Fruit fly (Drosophila melanogaster) whole organism, embryonic: ENCODE data around the gene JIL-1.

Source experiments
- CG10147 ChIP-seq: fragments of 200-800 bp; sonication (Bioruptor generic); optimal IDR thresholded peaks from 2 replicates; lab custom pipeline; 2019; ENCODE audit warnings: missing biosample characterization, mild to moderate bottlenecking, missing genetic modification characterization, moderate library complexity
- CG10462 ChIP-seq: fragments of 200-800 bp; sonication (Bioruptor generic); optimal IDR thresholded peaks from 2 replicates; lab custom pipeline; 2016; ENCODE audit warnings: missing biosample characterization, missing genetic modification characterization
- CG11247 ChIP-seq: fragments of 200-800 bp; sonication (Bioruptor generic); IDR thresholded peaks from 2 replicates; pipeline ENCODE4 v1.3.6; 2022; ENCODE audit warnings: missing biosample characterization, missing genetic modification characterization
- CG11398 ChIP-seq: fragments of 200-800 bp; sonication (Bioruptor generic); optimal IDR thresholded peaks from 2 replicates; lab custom pipeline; 2016; ENCODE audit warnings: missing biosample characterization, missing genetic modification characterization
- CG11696 ChIP-seq: fragments of 200-800 bp; sonication (Bioruptor generic); IDR thresholded peaks from 2 replicates; pipeline ENCODE4 v1.3.6; 2022; ENCODE audit warnings: missing biosample characterization, missing genetic modification characterization
- CG12236 ChIP-seq: fragments of 200-800 bp; sonication (Bioruptor generic); optimal IDR thresholded peaks from 2 replicates; lab custom pipeline; 2016; ENCODE audit warnings: missing biosample characterization, missing genetic modification characterization
- CG12744 ChIP-seq: fragments of 200-800 bp; sonication (Bioruptor generic); optimal IDR thresholded peaks from 2 replicates; lab custom pipeline; 2016; ENCODE audit warnings: missing biosample characterization, missing genetic modification characterization
- CG13123 ChIP-seq: fragments of 200-800 bp; sonication (Bioruptor generic); optimal IDR thresholded peaks from 2 replicates; lab custom pipeline; 2016; ENCODE audit warnings: missing biosample characterization, missing genetic modification characterization
- CG15696 ChIP-seq: fragments of 200-800 bp; sonication (Bioruptor generic); optimal IDR thresholded peaks from 2 replicates; lab custom pipeline; 2019; ENCODE audit warnings: missing biosample characterization, mild to moderate bottlenecking, missing genetic modification characterization, moderate library complexity
- CG1603 ChIP-seq: fragments of 200-800 bp; sonication (Bioruptor generic); optimal IDR thresholded peaks from 2 replicates; lab custom pipeline; 2019; ENCODE audit warnings: missing biosample characterization, mild to moderate bottlenecking, missing genetic modification characterization, moderate library complexity
- CG31224 ChIP-seq: fragments of 200-800 bp; sonication (Bioruptor generic); IDR thresholded peaks from 2 replicates; pipeline ENCODE4 v1.3.6; 2022; ENCODE audit warnings: missing biosample characterization, missing genetic modification characterization
- CG31365 ChIP-seq: fragments of 200-800 bp; sonication (Bioruptor generic); optimal IDR thresholded peaks from 2 replicates; lab custom pipeline; 2018; ENCODE audit warnings: missing biosample characterization, mild to moderate bottlenecking, missing genetic modification characterization
- CG3847 ChIP-seq: fragments of 200-800 bp; sonication (Bioruptor generic); IDR thresholded peaks from 2 replicates; pipeline ENCODE4 v1.3.6; 2022; ENCODE audit warnings: missing biosample characterization, missing genetic modification characterization
- CG4424 ChIP-seq: fragments of 200-800 bp; sonication (Bioruptor generic); optimal IDR thresholded peaks from 3 replicates; lab custom pipeline; 2016; ENCODE audit warnings: missing biosample characterization, missing genetic modification characterization
- CG4854 ChIP-seq: fragments of 200-800 bp; sonication (Bioruptor generic); optimal IDR thresholded peaks from 2 replicates; lab custom pipeline; 2016; ENCODE audit warnings: missing biosample characterization, missing genetic modification characterization, inconsistent platforms
- CG6683 ChIP-seq: fragments of 200-800 bp; sonication (Bioruptor generic); optimal IDR thresholded peaks from 2 replicates; lab custom pipeline; 2017; ENCODE audit warnings: missing biosample characterization, mild to moderate bottlenecking, missing genetic modification characterization, missing genetic modification reagents
- CG6813 ChIP-seq: fragments of 200-800 bp; sonication (Bioruptor generic); optimal IDR thresholded peaks from 2 replicates; lab custom pipeline; 2017; ENCODE audit warnings: missing biosample characterization, missing genetic modification characterization, mild to moderate bottlenecking, moderate library complexity, missing genetic modification reagents
- CG6854 ChIP-seq: fragments of 200-800 bp; sonication (Bioruptor generic); optimal IDR thresholded peaks from 3 replicates; lab custom pipeline; 2017; ENCODE audit warnings: missing biosample characterization, mild to moderate bottlenecking, missing genetic modification characterization
- CG7745 ChIP-seq: fragments of 200-800 bp; sonication (Bioruptor generic); optimal IDR thresholded peaks from 2 replicates; lab custom pipeline; 2018; ENCODE audit warnings: missing biosample characterization, mild to moderate bottlenecking, missing genetic modification characterization, moderate library complexity
- CG8359 ChIP-seq: fragments of 200-800 bp; sonication (Bioruptor generic); optimal IDR thresholded peaks from 2 replicates; lab custom pipeline; 2017; ENCODE audit warnings: missing biosample characterization, mild to moderate bottlenecking, missing genetic modification characterization, borderline replicate concordance
- CG9727 ChIP-seq: fragments of 200-800 bp; sonication (Bioruptor generic); optimal IDR thresholded peaks from 3 replicates; lab custom pipeline; 2017; ENCODE audit warnings: missing biosample characterization, mild to moderate bottlenecking, missing genetic modification characterization
- CTCF ChIP-seq: fragments of 200-800 bp; sonication (Bioruptor generic); optimal IDR thresholded peaks from 2 replicates; lab custom pipeline; 2017; ENCODE audit warnings: missing biosample characterization, mild to moderate bottlenecking, missing genetic modification characterization, moderate library complexity
- D19A ChIP-seq: fragments of 200-800 bp; optimal IDR thresholded peaks from 3 replicates; lab custom pipeline; 2019; ENCODE audit warnings: missing biosample characterization, mild to moderate bottlenecking, missing genetic modification characterization, moderate library complexity
- D19B ChIP-seq: fragments of 200-800 bp; sonication (Bioruptor generic); optimal IDR thresholded peaks from 2 replicates; lab custom pipeline; 2017; ENCODE audit warnings: missing biosample characterization, mild to moderate bottlenecking, missing genetic modification characterization
- Doc2 ChIP-seq: fragments of 200-800 bp; sonication (Bioruptor generic); IDR thresholded peaks from 2 replicates; pipeline ENCODE4 v1.3.6; 2022; ENCODE audit warnings: missing biosample characterization, missing genetic modification characterization
- H15 ChIP-seq: fragments of 200-800 bp; sonication (Bioruptor generic); IDR thresholded peaks from 3 replicates; pipeline ENCODE4 v1.3.6; 2022; ENCODE audit warnings: missing biosample characterization, missing genetic modification characterization
- HLH54F ChIP-seq: fragments of 200-800 bp; sonication (Bioruptor generic); optimal IDR thresholded peaks from 3 replicates; lab custom pipeline; 2016; ENCODE audit warnings: missing biosample characterization, missing genetic modification characterization
- HmgD ChIP-seq: fragments of 200-800 bp; sonication (Bioruptor generic); optimal IDR thresholded peaks from 3 replicates; lab custom pipeline; 2016; ENCODE audit warnings: missing biosample characterization, missing genetic modification characterization
- Hmx ChIP-seq: fragments of 200-800 bp; sonication (Bioruptor generic); optimal IDR thresholded peaks from 2 replicates; lab custom pipeline; 2016; ENCODE audit warnings: missing biosample characterization, missing genetic modification characterization
- Hr51 ChIP-seq, 2 experiments: fragments of 200-800 bp; sonication (Bioruptor generic); optimal IDR thresholded peaks; 2 replicates in 1 of 2; 3 replicates in 1 of 2; lab custom pipeline; 2016 to 2018; ENCODE audit warnings: missing biosample characterization in 2 of 2, missing genetic modification characterization in 2 of 2, mild to moderate bottlenecking in 1 of 2, moderate library complexity in 1 of 2
- Lhr ChIP-seq: fragments of 200-800 bp; sonication (Bioruptor generic); optimal IDR thresholded peaks from 3 replicates; lab custom pipeline; 2017; ENCODE audit warnings: mild to moderate bottlenecking, missing biosample characterization, missing genetic modification reagents, missing genetic modification characterization
- NC2α ChIP-seq: fragments of 200-800 bp; sonication (Bioruptor generic); optimal IDR thresholded peaks from 2 replicates; lab custom pipeline; 2016; ENCODE audit warnings: missing biosample characterization, missing genetic modification characterization
- Opbp ChIP-seq: fragments of 200-800 bp; sonication (Bioruptor generic); IDR thresholded peaks from 3 replicates; pipeline ENCODE4 v1.3.6; 2022; ENCODE audit warnings: missing biosample characterization, missing genetic modification characterization; ENCODE audit not compliant: partially characterized antibody
- Ravus ChIP-seq: fragments of 200-800 bp; sonication (Bioruptor generic); IDR thresholded peaks from 2 replicates; pipeline ENCODE4 v1.3.6; 2022; ENCODE audit warnings: missing biosample characterization, missing genetic modification characterization
- Sin3A ChIP-seq: fragments of >200 bp; optimal IDR thresholded peaks from 2 replicates; lab custom pipeline; 2018
- Sry-δ ChIP-seq: fragments of 200-800 bp; sonication (Bioruptor generic); optimal IDR thresholded peaks from 2 replicates; lab custom pipeline; 2016; ENCODE audit warnings: missing biosample characterization, missing genetic modification characterization
- Ssrp ChIP-seq: fragments of 200-800 bp; sonication (Bioruptor generic); optimal IDR thresholded peaks from 2 replicates; lab custom pipeline; 2018; ENCODE audit warnings: missing biosample characterization, mild to moderate bottlenecking, missing genetic modification characterization, moderate library complexity
- bab2 ChIP-seq: fragments of 200-800 bp; sonication (Bioruptor generic); optimal IDR thresholded peaks from 2 replicates; lab custom pipeline; 2016; ENCODE audit warnings: missing biosample characterization, missing genetic modification characterization
- dm ChIP-seq: fragments of 200-800 bp; sonication (Bioruptor generic); optimal IDR thresholded peaks from 3 replicates; lab custom pipeline; 2016; ENCODE audit warnings: missing biosample characterization, missing genetic modification characterization
- dmrt11E ChIP-seq: fragments of 200-800 bp; sonication (Bioruptor generic); optimal IDR thresholded peaks from 3 replicates; lab custom pipeline; 2018; ENCODE audit warnings: missing biosample characterization, mild to moderate bottlenecking, missing genetic modification characterization, moderate library complexity
- gt ChIP-seq: fragments of 200-800 bp; sonication (Bioruptor generic); IDR thresholded peaks from 2 replicates; pipeline ENCODE4 v1.3.6; 2022; ENCODE audit warnings: missing biosample characterization, missing genetic modification characterization
- nau ChIP-seq: fragments of 200-800 bp; sonication (Bioruptor generic); optimal IDR thresholded peaks from 3 replicates; lab custom pipeline; 2017; ENCODE audit warnings: missing biosample characterization, mild to moderate bottlenecking, missing genetic modification characterization, missing genetic modification reagents
- nerfin-1 ChIP-seq: fragments of 200-800 bp; sonication (Bioruptor generic); optimal IDR thresholded peaks from 3 replicates; lab custom pipeline; 2019; ENCODE audit warnings: missing biosample characterization, mild to moderate bottlenecking, missing genetic modification characterization, moderate library complexity
- p53 ChIP-seq: fragments of 200-800 bp; sonication (Bioruptor generic); optimal IDR thresholded peaks from 2 replicates; lab custom pipeline; 2016; ENCODE audit warnings: missing biosample characterization, missing genetic modification characterization
- pfk ChIP-seq: fragments of 200-800 bp; sonication (Bioruptor generic); optimal IDR thresholded peaks from 2 replicates; lab custom pipeline; 2018; ENCODE audit warnings: missing biosample characterization, mild to moderate bottlenecking, missing genetic modification characterization, moderate library complexity
- pita ChIP-seq: fragments of 200-800 bp; sonication (Bioruptor generic); optimal IDR thresholded peaks from 2 replicates; lab custom pipeline; 2017; ENCODE audit warnings: missing biosample characterization, mild to moderate bottlenecking, missing genetic modification characterization
- pzg ChIP-seq: fragments of 200-800 bp; sonication (Bioruptor generic); optimal IDR thresholded peaks from 3 replicates; lab custom pipeline; 2018; ENCODE audit warnings: missing biosample characterization, mild to moderate bottlenecking, missing genetic modification characterization, moderate library complexity
- scrt ChIP-seq: fragments of 200-800 bp; sonication (Bioruptor generic); optimal IDR thresholded peaks from 2 replicates; lab custom pipeline; 2018; ENCODE audit warnings: missing biosample characterization, mild to moderate bottlenecking, missing genetic modification characterization, moderate library complexity
- sug ChIP-seq: fragments of 200-800 bp; optimal IDR thresholded peaks from 2 replicates; lab custom pipeline; 2019; ENCODE audit warnings: missing biosample characterization, mild to moderate bottlenecking, missing genetic modification characterization, moderate library complexity
- tgo ChIP-seq: fragments of 200-800 bp; sonication (Bioruptor generic); IDR thresholded peaks from 3 replicates; pipeline ENCODE4 v1.3.6; 2022; ENCODE audit warnings: missing biosample characterization, missing genetic modification characterization
- vvl ChIP-seq: fragments of 200-800 bp; sonication (Bioruptor generic); IDR thresholded peaks from 2 replicates; pipeline ENCODE4 v1.3.6; 2022; ENCODE audit warnings: missing biosample characterization, missing genetic modification characterization
- wor ChIP-seq: fragments of 200-800 bp; sonication (Bioruptor generic); IDR thresholded peaks from 2 replicates; pipeline ENCODE4 v1.3.6; 2022; ENCODE audit warnings: missing biosample characterization, missing genetic modification characterization

Gene JIL-1

dm6 chr3L:11047877-11048276, 45.1 kb downstream of the JIL-1 start (continued):
- TF ChIP-seq CG7745 (no peak), Hmx (no peak), H15 (GFP tag; lab: Robert Waterston, UW) (peak; percentile 77), Sry-δ (GFP tag; lab: Kevin White, UChicago) (peak; percentile 44), CG8359 (no peak), Hr51 (GFP tag; optimal IDR thresholded peaks at IDR 0.05; lab: Kevin White, UChicago) (peak; percentile 47 to 54), wor (GFP tag; lab: Robert Waterston, UW) (no peak), nau (GFP tag; lab: Kevin White, UChicago) (peak; percentile 64), CG10147 (no peak), HmgD (GFP tag; lab: Kevin White, UChicago) (peak; percentile 83), Doc2 (GFP tag; lab: Robert Waterston, UW) (no peak), gt (GFP tag; lab: Robert Waterston, UW) (no peak), vvl (GFP tag; lab: Robert Waterston, UW) (peak; percentile 87), dmrt11E (tag; lab: Kevin White, UChicago) (peak; percentile 59), CG13123 (GFP tag; lab: Kevin White, UChicago) (no peak), pfk (peak; percentile 17), CTCF (GFP tag; lab: Kevin White, UChicago) (peak; percentile 99), tgo (GFP tag; lab: Robert Waterston, UW) (peak; percentile 80), Ssrp (tag; lab: Kevin White, UChicago) (peak; percentile 39), Ravus (GFP tag; lab: Robert Waterston, UW) (no peak), CG6683 (GFP tag; lab: Kevin White, UChicago) (no peak), Opbp (GFP tag; lab: Robert Waterston, UW) (peak; percentile 54; the same call in 1 of the 3 replicates), CG1603 (tag; lab: Kevin White, UChicago) (peak; percentile 82), CG12236 (GFP tag; lab: Kevin White, UChicago) (peak; percentile 69), D19A (tag; lab: Kevin White, UChicago) (peak; percentile 42), NC2α (GFP tag; lab: Kevin White, UChicago) (peak; percentile 76), CG4424 (GFP tag; lab: Kevin White, UChicago) (peak; percentile 74), dm (GFP tag; lab: Kevin White, UChicago) (peak; percentile 69), bab2 (GFP tag; lab: Kevin White, UChicago) (peak; percentile 78), D19B (GFP tag; lab: Kevin White, UChicago) (peak; percentile 1), p53 (GFP tag; lab: Kevin White, UChicago) (peak; percentile 58), CG31365 (tag; lab: Kevin White, UChicago) (peak; percentile 59), sug (tag; lab: Kevin White, UChicago) (peak; percentile 61), CG31224 (GFP tag; lab: Robert Waterston, UW) (peak; percentile 39; the same call in 1 of the 2 replicates), CG15696 (tag; lab: Kevin White, UChicago) (peak; percentile 79), CG6813 (GFP tag; lab: Kevin White, UChicago) (peak; percentile 63), pzg (peak; percentile 7), CG3847 (GFP tag; lab: Robert Waterston, UW) (peak; percentile 77; the same call in 1 of the 2 replicates), CG11247 (GFP tag; lab: Robert Waterston, UW) (peak; percentile 90), CG4854 (GFP tag; lab: Kevin White, UChicago) (peak; percentile 64), CG6854 (GFP tag; lab: Kevin White, UChicago) (peak; percentile 46), CG10462 (GFP tag; lab: Kevin White, UChicago) (peak; percentile 54), nerfin-1 (tag; lab: Kevin White, UChicago) (peak; percentile 43), Lhr (peak; percentile 72), scrt (GFP tag; lab: Kevin White, UChicago) (peak; percentile 4), Sin3A (lab: Kevin White, UChicago) (no peak), CG11696 (no peak), HLH54F (GFP tag; lab: Kevin White, UChicago) (peak; percentile 44), CG9727 (GFP tag; lab: Kevin White, UChicago) (peak; percentile 68), CG12744 (GFP tag; lab: Kevin White, UChicago) (peak; percentile 85), pita (GFP tag; lab: Kevin White, UChicago) (peak; percentile 26), CG11398 (GFP tag; lab: Kevin White, UChicago) (peak; percentile 32)
